Worm (Caenorhabditis elegans): ENCODE data around the gene Y48A6B.7.

ce11 chrIII:11045196-11045595, 18.8 kb upstream of the Y48A6B.7 start:
- no peak for TF ChIP-seq him-1 (tag; optimal IDR thresholded peaks at IDR 0.05)
- TF ChIP-seq dao-5 (tag; optimal IDR thresholded peaks at IDR 0.05), result no peak

All from whole organism, L4/young adult.